Worm (Caenorhabditis elegans) whole organism, L1 larva: Measurements from ENCODE around the gene cdc-25.3.
A peak's percentile ranks its signal among the peaks of the same experiment; 100 is the strongest.

Experiments
- C16A3.4 ChIP-seq: fragments of 150-350 bp; optimal IDR thresholded peaks from 2 replicates; lab custom pipeline; 2014; ENCODE audit warnings: missing biosample characterization, missing genetic modification characterization
- Y116A8C.19 ChIP-seq: sonication (generic microtip); optimal IDR thresholded peaks from 2 replicates; lab custom pipeline; 2016; ENCODE audit warnings: missing compliant biosample characterization, missing genetic modification characterization, borderline replicate concordance
- aha-1 ChIP-seq: fragments of 150-350 bp; optimal IDR thresholded peaks from 2 replicates; lab custom pipeline; 2014; ENCODE audit warnings: missing biosample characterization, missing genetic modification characterization
- aly-2 ChIP-seq: fragments of 150-350 bp; optimal IDR thresholded peaks from 2 replicates; lab custom pipeline; 2014; ENCODE audit warnings: missing biosample characterization, missing genetic modification characterization
- blmp-1 ChIP-seq: fragments of 150-350 bp; optimal IDR thresholded peaks from 2 replicates; lab custom pipeline; 2014; ENCODE audit warnings: missing biosample characterization, missing genetic modification characterization
- ceh-63 ChIP-seq: fragments of 200-800 bp; sonication (Bioruptor generic); optimal IDR thresholded peaks from 2 replicates; lab custom pipeline; 2018; ENCODE audit warnings: mild to moderate bottlenecking, missing genetic modification characterization, missing compliant biosample characterization
- ceh-8 ChIP-seq: fragments of 200-800 bp; sonication (Bioruptor generic); optimal IDR thresholded peaks from 2 replicates; lab custom pipeline; 2018; ENCODE audit warnings: mild to moderate bottlenecking, missing genetic modification characterization, moderate library complexity, missing compliant biosample characterization
- ceh-88 ChIP-seq: fragments of 200-800 bp; sonication (Bioruptor generic); IDR thresholded peaks from 2 replicates; pipeline ENCODE4 v1.3.6; 2022; ENCODE audit warnings: missing genetic modification characterization, missing compliant biosample characterization
- ceh-90 ChIP-seq: sonication (generic microtip); optimal IDR thresholded peaks from 2 replicates; lab custom pipeline; 2016; ENCODE audit warnings: missing genetic modification characterization, missing compliant biosample characterization
- ces-1 ChIP-seq: fragments of 150-350 bp; optimal IDR thresholded peaks from 2 replicates; lab custom pipeline; 2014; ENCODE audit warnings: missing biosample characterization, missing genetic modification reagents, missing genetic modification characterization
- dpl-1 ChIP-seq, 3 experiments: fragments of 150-350 bp in 2 of 3; sonication (generic microtip) in 1 of 3; optimal IDR thresholded peaks; 2 replicates each; lab custom pipeline; 2014 to 2017; ENCODE audit warnings: missing biosample characterization in 3 of 3, missing genetic modification characterization in 3 of 3, missing genetic modification reagents in 3 of 3
- efl-1 ChIP-seq, 4 experiments: fragments of 150-350 bp; optimal IDR thresholded peaks in 3 of 4; peaks in 1 of 4; 1 replicate in 1 of 4; 2 replicates in 3 of 4; lab custom pipeline; 2014; ENCODE audit warnings: missing biosample characterization in 2 of 4, missing genetic modification characterization in 2 of 4, missing genetic modification reagents in 2 of 4
- efl-3 ChIP-seq: fragments of 200-800 bp; sonication (Bioruptor generic); optimal IDR thresholded peaks from 2 replicates; lab custom pipeline; 2018; ENCODE audit warnings: mild to moderate bottlenecking, missing genetic modification characterization, missing compliant biosample characterization
- egl-27 ChIP-seq, 2 experiments: fragments of 150-350 bp in 1 of 2; sonication (generic microtip); optimal IDR thresholded peaks; 3 replicates each; lab custom pipeline; 2017 to 2018; ENCODE audit warnings: missing biosample characterization in 2 of 2, missing genetic modification characterization in 2 of 2, missing genetic modification reagents in 2 of 2
- fkh-10 ChIP-seq: sonication (generic microtip); optimal IDR thresholded peaks from 2 replicates; lab custom pipeline; 2017; ENCODE audit warnings: missing biosample characterization, missing genetic modification reagents, missing genetic modification characterization
- fos-1 ChIP-seq: fragments of 150-350 bp; optimal IDR thresholded peaks from 2 replicates; lab custom pipeline; 2014; ENCODE audit warnings: missing biosample characterization, missing genetic modification characterization
- grh-1 ChIP-seq: fragments of 200-800 bp; sonication (Bioruptor generic); IDR thresholded peaks from 2 replicates; pipeline ENCODE4 v1.3.6; 2022; ENCODE audit warnings: missing genetic modification reagents, missing genetic modification characterization, missing compliant biosample characterization
- hpl-2 ChIP-seq: fragments of 150-350 bp; optimal IDR thresholded peaks from 2 replicates; lab custom pipeline; 2014; ENCODE audit warnings: missing biosample characterization, missing genetic modification reagents, missing genetic modification characterization
- isw-1 ChIP-seq: fragments of 200-800 bp; sonication (Bioruptor generic); IDR thresholded peaks from 2 replicates; pipeline ENCODE4 v1.3.6; 2022; ENCODE audit warnings: missing genetic modification characterization, missing compliant biosample characterization
- lin-14 ChIP-seq: fragments of 200-800 bp; sonication (Bioruptor generic); optimal IDR thresholded peaks from 2 replicates; lab custom pipeline; 2018; ENCODE audit warnings: mild to moderate bottlenecking, missing genetic modification characterization, moderate library complexity, missing compliant biosample characterization
- lin-15B ChIP-seq: fragments of 150-350 bp; sonication (generic microtip); optimal IDR thresholded peaks from 3 replicates; lab custom pipeline; 2014; ENCODE audit warnings: missing biosample characterization, missing genetic modification characterization
- lin-35 ChIP-seq, 2 experiments: fragments of 150-350 bp; optimal IDR thresholded peaks; 2 replicates each; lab custom pipeline; 2014; ENCODE audit warnings: missing biosample characterization in 2 of 2, missing genetic modification characterization in 2 of 2, missing genetic modification reagents in 2 of 2
- lsy-2 ChIP-seq, 2 experiments: fragments of 150-350 bp; optimal IDR thresholded peaks; 2 replicates each; lab custom pipeline; 2014; ENCODE audit warnings: missing biosample characterization in 2 of 2, missing genetic modification characterization in 2 of 2
- mab-9 ChIP-seq: fragments of 200-800 bp; sonication (Bioruptor generic); IDR thresholded peaks from 2 replicates; pipeline ENCODE4 v1.3.6; 2022; ENCODE audit warnings: missing genetic modification reagents, missing genetic modification characterization, missing compliant biosample characterization
- mdl-1 ChIP-seq, 2 experiments: fragments of 150-350 bp; optimal IDR thresholded peaks; 2 replicates each; lab custom pipeline; 2014 to 2017; ENCODE audit warnings: missing biosample characterization in 2 of 2, missing genetic modification characterization in 2 of 2, inconsistent platforms in 1 of 2
- mef-2 ChIP-seq: fragments of 150-350 bp; optimal IDR thresholded peaks from 2 replicates; lab custom pipeline; 2014; ENCODE audit warnings: missing biosample characterization, missing genetic modification characterization
- mep-1 ChIP-seq: fragments of 150-350 bp; optimal IDR thresholded peaks from 2 replicates; lab custom pipeline; 2014; ENCODE audit warnings: missing biosample characterization, missing genetic modification characterization
- nhr-11 ChIP-seq: fragments of 150-350 bp; optimal IDR thresholded peaks from 2 replicates; lab custom pipeline; 2014; ENCODE audit warnings: missing biosample characterization, missing genetic modification characterization
- nhr-19 ChIP-seq: fragments of 200-800 bp; sonication (Bioruptor generic); conservative IDR thresholded peaks from 2 replicates; pipeline ENCODE4 v1.3.6; 2022; ENCODE audit warnings: missing genetic modification characterization, missing compliant biosample characterization
- nhr-20 ChIP-seq: sonication (generic microtip); optimal IDR thresholded peaks from 2 replicates; lab custom pipeline; 2016; ENCODE audit warnings: mild to moderate bottlenecking, missing genetic modification characterization, missing compliant biosample characterization
- nhr-47 ChIP-seq: sonication (generic microtip); optimal IDR thresholded peaks from 2 replicates; lab custom pipeline; 2016; ENCODE audit warnings: mild to moderate bottlenecking, missing genetic modification characterization, moderate library complexity, missing compliant biosample characterization
- nhr-71 ChIP-seq: sonication (generic microtip); optimal IDR thresholded peaks from 2 replicates; lab custom pipeline; 2016; ENCODE audit warnings: mild to moderate bottlenecking, missing genetic modification characterization, moderate library complexity, missing compliant biosample characterization
- nhr-76 ChIP-seq: sonication (generic microtip); optimal IDR thresholded peaks from 2 replicates; lab custom pipeline; 2017; ENCODE audit warnings: missing biosample characterization, missing genetic modification characterization
- nhr-77 ChIP-seq: fragments of 150-350 bp; optimal IDR thresholded peaks from 2 replicates; lab custom pipeline; 2014; ENCODE audit warnings: missing biosample characterization, missing genetic modification characterization
- nhr-84 ChIP-seq: sonication (generic microtip); optimal IDR thresholded peaks from 2 replicates; lab custom pipeline; 2017; ENCODE audit warnings: missing biosample characterization, missing genetic modification characterization
- nhr-85 ChIP-seq: sonication (generic microtip); peaks from one replicate; lab custom pipeline; 2016; ENCODE audit warnings: missing genetic modification characterization, inconsistent platforms, missing compliant biosample characterization
- pag-3 ChIP-seq: sonication (generic microtip); optimal IDR thresholded peaks from 2 replicates; lab custom pipeline; 2017; ENCODE audit warnings: missing genetic modification characterization, mild to moderate bottlenecking, missing compliant biosample characterization, antibody characterized with exemption, borderline replicate concordance; ENCODE audit not compliant: insufficient read depth
- pax-3 ChIP-seq: fragments of 200-800 bp; sonication (Bioruptor generic); optimal IDR thresholded peaks from 2 replicates; lab custom pipeline; 2018; ENCODE audit warnings: mild to moderate bottlenecking, missing genetic modification characterization, moderate library complexity, missing compliant biosample characterization
- pqm-1 ChIP-seq: sonication (generic microtip); optimal IDR thresholded peaks from 3 replicates; lab custom pipeline; 2017; ENCODE audit warnings: missing biosample characterization, missing genetic modification characterization
- snpc-4 ChIP-seq: fragments of 150-350 bp; optimal IDR thresholded peaks from 2 replicates; lab custom pipeline; 2014; ENCODE audit warnings: missing biosample characterization, missing genetic modification characterization
- snu-23 ChIP-seq: sonication (generic microtip); optimal IDR thresholded peaks from 2 replicates; lab custom pipeline; 2016; ENCODE audit warnings: missing genetic modification characterization, missing compliant biosample characterization
- sox-4 ChIP-seq: sonication (generic microtip); optimal IDR thresholded peaks from 2 replicates; lab custom pipeline; 2016; ENCODE audit warnings: missing genetic modification characterization, missing compliant biosample characterization
- sptf-1 ChIP-seq: fragments of 150-350 bp; optimal IDR thresholded peaks from 2 replicates; lab custom pipeline; 2014; ENCODE audit warnings: missing biosample characterization, missing genetic modification characterization
- swsn-7 ChIP-seq: sonication (generic microtip); optimal IDR thresholded peaks from 2 replicates; lab custom pipeline; 2016; ENCODE audit warnings: missing genetic modification characterization, missing compliant biosample characterization
- tbx-2 ChIP-seq: sonication (generic microtip); optimal IDR thresholded peaks from 2 replicates; lab custom pipeline; 2016; ENCODE audit warnings: missing genetic modification characterization, missing compliant biosample characterization
- unc-62 ChIP-seq: fragments of 150-350 bp; optimal IDR thresholded peaks from 2 replicates; lab custom pipeline; 2014; ENCODE audit warnings: missing biosample characterization, missing genetic modification reagents, missing genetic modification characterization
- unc-98 ChIP-seq: fragments of 200-800 bp; sonication (Bioruptor generic); IDR thresholded peaks from 2 replicates; pipeline ENCODE4 v1.3.6; 2022; ENCODE audit warnings: missing genetic modification characterization, missing compliant biosample characterization
- vab-15 ChIP-seq: sonication (generic microtip); optimal IDR thresholded peaks from 2 replicates; lab custom pipeline; 2017; ENCODE audit warnings: missing genotype, mild to moderate bottlenecking, missing genetic modification characterization, missing compliant biosample characterization
- zip-4 ChIP-seq: fragments of 200-800 bp; sonication (Bioruptor generic); optimal IDR thresholded peaks from 2 replicates; lab custom pipeline; 2018; ENCODE audit warnings: mild to moderate bottlenecking, missing genetic modification characterization, moderate library complexity, missing compliant biosample characterization
- ztf-4 ChIP-seq: fragments of 150-350 bp; optimal IDR thresholded peaks from 2 replicates; lab custom pipeline; 2014; ENCODE audit warnings: missing biosample characterization, missing genetic modification characterization

cdc-25.3 gene

DNA sequence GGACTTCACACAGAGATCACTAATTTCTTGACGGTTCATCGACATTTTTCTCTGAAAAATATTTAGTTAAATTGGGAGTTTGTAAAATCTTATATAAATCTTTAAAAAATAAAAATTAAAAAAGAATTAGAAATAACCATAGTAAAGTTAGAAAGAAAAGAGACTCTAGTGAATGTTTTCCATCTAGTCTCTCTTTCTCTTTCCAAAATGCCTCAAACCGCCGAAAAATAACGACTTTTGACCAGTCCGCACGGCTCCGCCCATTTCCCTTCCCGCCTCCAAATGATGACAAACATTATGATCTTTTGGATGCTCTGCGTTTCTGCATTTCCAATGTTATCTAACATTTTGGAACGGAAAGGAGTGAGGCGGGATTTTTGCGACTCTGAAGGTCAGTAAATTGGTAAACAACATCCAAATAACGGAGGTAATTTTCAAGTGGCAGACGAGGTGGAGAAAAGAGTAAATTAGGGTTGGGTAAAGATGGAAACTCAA, 5.6 kb upstream of the cdc-25.3 start, which contains the start of gene glb-1 (continued):
- TF ChIP-seq sptf-1 (tag; lab: Kevin White, UChicago), result no peak

DNA sequence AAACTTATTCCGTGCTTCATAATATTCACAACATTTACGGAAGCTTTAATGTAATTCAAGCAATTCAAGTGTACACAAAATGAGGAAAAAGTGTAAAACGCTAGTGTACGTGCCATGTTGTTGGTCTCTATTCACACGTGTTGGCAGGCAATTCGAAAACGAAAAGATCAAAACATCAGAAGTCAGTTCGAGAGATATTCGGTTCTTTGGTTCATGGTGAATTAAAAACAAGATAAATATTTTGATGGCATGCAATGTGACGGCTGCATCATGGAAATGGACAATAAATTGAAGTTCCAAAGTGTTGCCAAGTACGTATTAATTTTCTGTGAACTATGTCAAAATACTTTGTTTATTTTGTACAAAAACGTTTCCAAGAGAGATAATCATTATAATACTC, 4.3 kb upstream of the cdc-25.3 start:
- TF ChIP-seq grh-1 (GFP tag; lab: Robert Waterston, UW), result no peak
- no peak for TF ChIP-seq ceh-8 (GFP tag; lab: Kevin White, UChicago)
- no peak for TF ChIP-seq fkh-10 (GFP tag; lab: Kevin White, UChicago)
- TF ChIP-seq swsn-7 (tag; lab: Kevin White, UChicago), result peak; percentile 20
- TF ChIP-seq ces-1, result no peak
- TF ChIP-seq nhr-47 (tag; lab: Kevin White, UChicago), result no peak
- no peak for TF ChIP-seq ceh-90 (tag; lab: Kevin White, UChicago)
- no peak for TF ChIP-seq hpl-2
- no peak for TF ChIP-seq nhr-77
- no peak for TF ChIP-seq ceh-88
- no peak for TF ChIP-seq pax-3 (tag; lab: Kevin White, UChicago)
- peak; percentile 55 for TF ChIP-seq snu-23 (GFP tag; lab: Kevin White, UChicago)
- TF ChIP-seq mab-9 (GFP tag; lab: Robert Waterston, UW), result no peak
- TF ChIP-seq tbx-2, result no peak
- no peak for TF ChIP-seq vab-15 (tag; lab: Kevin White, UChicago)
- peak; percentile 73 for TF ChIP-seq nhr-85 (tag; lab: Kevin White, UChicago)
- TF ChIP-seq sox-4, result no peak
- TF ChIP-seq blmp-1, result no peak
- no peak for TF ChIP-seq C16A3.4 (tag; lab: Kevin White, UChicago)
- no peak for TF ChIP-seq unc-98 (GFP tag; lab: Robert Waterston, UW)
- TF ChIP-seq ceh-63, result no peak
- TF ChIP-seq zip-4, result no peak
- no peak for TF ChIP-seq dpl-1 (GFP tag; optimal IDR thresholded peaks at IDR 0.05; lab: Kevin White, UChicago)
- TF ChIP-seq Y116A8C.19, result no peak
- peak in 1 of 2 experiments; percentile 14 for TF ChIP-seq lin-35 (GFP tag; optimal IDR thresholded peaks at IDR 0.05; lab: Kevin White, UChicago)
- no peak for TF ChIP-seq egl-27 (tag; optimal IDR thresholded peaks at IDR 0.05; lab: Kevin White, UChicago)
- TF ChIP-seq mep-1 (tag; lab: Kevin White, UChicago), result no peak
- TF ChIP-seq isw-1 (GFP tag; lab: Robert Waterston, UW), result no peak
- peak in 1 of 2 experiments; percentile 24 for TF ChIP-seq efl-1 (optimal IDR thresholded peaks at IDR 0.05; lab: Kevin White, UChicago)
- TF ChIP-seq efl-1 (GFP tag; optimal IDR thresholded peaks at IDR 0.05 in 1 of 2; lab: Kevin White, UChicago), result peak in 1 of 2 experiments; percentile 58
- no peak for TF ChIP-seq efl-3 (GFP tag; lab: Kevin White, UChicago)
- no peak for TF ChIP-seq aly-2 (tag; lab: Kevin White, UChicago)
- TF ChIP-seq unc-62 (GFP tag; lab: Kevin White, UChicago), result no peak
- TF ChIP-seq pag-3 (tag; lab: Kevin White, UChicago), result no peak
- TF ChIP-seq nhr-84, result no peak
- no peak for TF ChIP-seq mef-2 (tag; lab: Kevin White, UChicago)
- TF ChIP-seq fos-1 (tag; lab: Kevin White, UChicago), result no peak
- peak; percentile 68 for TF ChIP-seq lin-14 (GFP tag; lab: Kevin White, UChicago)
- peak; percentile 77 for TF ChIP-seq ztf-4 (tag; lab: Kevin White, UChicago)
- TF ChIP-seq lsy-2 (tag; optimal IDR thresholded peaks at IDR 0.05; lab: Kevin White, UChicago), result peak in 1 of 2 experiments; percentile 25
- TF ChIP-seq nhr-71 (tag; lab: Kevin White, UChicago), result peak; percentile 54
- peak in 1 of 2 experiments; percentile 2 for TF ChIP-seq mdl-1 (tag; optimal IDR thresholded peaks at IDR 0.05; lab: Kevin White, UChicago)
- TF ChIP-seq nhr-76 (tag; lab: Kevin White, UChicago), result no peak
- no peak for TF ChIP-seq pqm-1
- peak; percentile 29; the same call in 1 of the 2 replicates for TF ChIP-seq nhr-19
- no peak for TF ChIP-seq snpc-4 (tag; lab: Kevin White, UChicago)
- TF ChIP-seq lin-15B (tag; lab: Kevin White, UChicago), result no peak
- peak; percentile 65 for TF ChIP-seq nhr-20 (tag; lab: Kevin White, UChicago)
- no peak for TF ChIP-seq aha-1 (tag; lab: Kevin White, UChicago)
- no peak for TF ChIP-seq nhr-11 (tag; lab: Kevin White, UChicago)
